Worm (Caenorhabditis elegans) whole organism, early embryonic: ENCODE measurements around the gene rnh-1.0.
A peak's percentile ranks its signal among the peaks of the same experiment; 100 is the strongest.

Experiments
- B0310.2 ChIP-seq: sonication (generic microtip); optimal IDR thresholded peaks from 2 replicates; lab custom pipeline; 2016; ENCODE audit warnings: mild to moderate bottlenecking, missing genetic modification characterization, missing compliant biosample characterization
- F13C5.2 ChIP-seq: sonication (generic microtip); optimal IDR thresholded peaks from 2 replicates; lab custom pipeline; 2017; ENCODE audit warnings: mild to moderate bottlenecking, missing genetic modification characterization, inconsistent platforms, missing compliant biosample characterization
- aly-1 ChIP-seq: sonication (generic microtip); optimal IDR thresholded peaks from 2 replicates; lab custom pipeline; 2016; ENCODE audit warnings: missing genetic modification characterization, missing compliant biosample characterization
- ama-1 ChIP-seq: fragments of 150-350 bp; optimal IDR thresholded peaks from 2 replicates; lab custom pipeline; 2014
- ceh-13 ChIP-seq: fragments of 200-800 bp; sonication (Bioruptor generic); optimal IDR thresholded peaks from 2 replicates; lab custom pipeline; 2018; ENCODE audit warnings: mild to moderate bottlenecking, missing genetic modification characterization, missing compliant biosample characterization
- ceh-36 ChIP-seq: sonication (generic microtip); optimal IDR thresholded peaks from 2 replicates; lab custom pipeline; 2016; ENCODE audit warnings: missing genetic modification characterization, inconsistent platforms, missing compliant biosample characterization
- ets-7 ChIP-seq: sonication (generic microtip); optimal IDR thresholded peaks from 2 replicates; lab custom pipeline; 2016; ENCODE audit warnings: missing genotype, missing genetic modification characterization, missing compliant biosample characterization
- flt-1 ChIP-seq: fragments of 200-800 bp; sonication (Bioruptor generic); IDR thresholded peaks from 2 replicates; pipeline ENCODE4 v1.3.6; 2022; ENCODE audit warnings: missing genetic modification characterization, missing compliant biosample characterization
- hmbx-1 ChIP-seq: sonication (generic microtip); optimal IDR thresholded peaks from 2 replicates; lab custom pipeline; 2016; ENCODE audit warnings: mild to moderate bottlenecking, missing genetic modification characterization, missing compliant biosample characterization
- hmg-4 ChIP-seq: fragments of 200-800 bp; sonication (Bioruptor generic); optimal IDR thresholded peaks from 2 replicates; lab custom pipeline; 2018; ENCODE audit warnings: mild to moderate bottlenecking, missing genetic modification characterization, missing compliant biosample characterization
- hnd-1 ChIP-seq: sonication (generic microtip); optimal IDR thresholded peaks from 2 replicates; lab custom pipeline; 2016; ENCODE audit warnings: missing genetic modification characterization, missing compliant biosample characterization
- pes-1 ChIP-seq: fragments of 200-800 bp; sonication (Bioruptor generic); IDR thresholded peaks from 2 replicates; pipeline ENCODE4 v1.3.6; 2022; ENCODE audit warnings: missing genetic modification reagents, missing genetic modification characterization, missing compliant biosample characterization
- scrt-1 ChIP-seq: fragments of 200-800 bp; sonication (Bioruptor generic); IDR thresholded peaks from 2 replicates; pipeline ENCODE4 v1.3.6; 2022; ENCODE audit warnings: missing genetic modification characterization, missing compliant biosample characterization
- sea-1 ChIP-seq: fragments of 200-800 bp; sonication (Bioruptor generic); conservative IDR thresholded peaks from 2 replicates; pipeline ENCODE4 v1.3.6; 2022; ENCODE audit warnings: missing genetic modification characterization, missing compliant biosample characterization
- tbx-11 ChIP-seq: fragments of 200-800 bp; sonication (Bioruptor generic); IDR thresholded peaks from 2 replicates; pipeline ENCODE4 v1.3.6; 2022; ENCODE audit warnings: missing genetic modification characterization, missing compliant biosample characterization
- tbx-37 ChIP-seq: fragments of 200-800 bp; sonication (Bioruptor generic); conservative IDR thresholded peaks from 2 replicates; pipeline ENCODE4 v1.3.6; 2022; ENCODE audit warnings: missing genetic modification reagents, missing genetic modification characterization, missing compliant biosample characterization
- tra-4 ChIP-seq: sonication (generic microtip); optimal IDR thresholded peaks from 2 replicates; lab custom pipeline; 2017; ENCODE audit warnings: missing genetic modification characterization, missing compliant biosample characterization

Gene rnh-1.0

DNA sequence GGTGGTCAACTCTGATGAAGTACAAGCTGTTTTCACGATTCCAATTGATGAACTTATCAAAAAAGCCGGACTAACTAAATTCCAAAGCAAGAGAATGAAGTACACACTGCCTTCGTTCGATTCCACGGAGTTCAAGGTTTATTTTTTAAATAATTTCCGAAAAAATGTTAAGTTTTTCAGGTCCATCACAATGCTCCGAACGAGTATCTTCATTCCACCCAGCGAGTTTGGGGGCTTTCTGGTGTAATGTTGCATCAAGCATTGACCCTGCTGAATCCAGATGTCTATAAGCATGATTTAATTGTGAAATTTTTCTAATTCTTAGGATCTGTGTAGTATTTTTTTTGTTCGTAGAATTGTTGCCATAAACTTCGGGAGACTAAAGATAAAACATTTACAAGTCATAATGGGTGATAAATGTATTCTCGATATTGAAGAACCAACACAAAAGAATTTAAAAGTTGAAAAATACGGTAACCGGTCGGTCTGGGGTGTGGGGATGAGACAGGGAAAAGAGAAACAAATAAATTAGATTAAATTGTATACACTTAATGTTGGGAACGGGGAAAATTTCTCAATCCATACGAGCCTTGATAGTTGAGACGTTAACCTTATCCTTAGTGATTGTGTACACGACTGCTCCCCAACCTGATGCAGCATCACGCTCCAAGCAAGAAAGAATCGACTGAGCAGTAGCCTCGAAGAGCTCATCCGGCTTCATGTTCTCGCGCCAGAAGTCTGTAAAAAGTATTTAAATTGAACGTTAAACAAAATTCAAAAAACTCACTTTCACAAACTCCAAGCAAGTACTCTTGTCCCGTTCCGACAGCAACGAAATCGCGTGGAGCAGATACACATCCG lies 40.8 kb upstream of the rnh-1.0 start:
- TF ChIP-seq ets-7 (tag; lab: Kevin White, UChicago) = no peak
- no peak for TF ChIP-seq tbx-11
- no peak for TF ChIP-seq ceh-36 (tag; lab: Kevin White, UChicago)
- no peak for TF ChIP-seq tra-4
- TF ChIP-seq sea-1 = no peak
- TF ChIP-seq scrt-1 (GFP tag; lab: Robert Waterston, UW) = no peak
- TF ChIP-seq F13C5.2 = no peak
- no peak for TF ChIP-seq flt-1
- TF ChIP-seq B0310.2 (tag; lab: Kevin White, UChicago) = no peak
- TF ChIP-seq hnd-1 = no peak
- no peak for TF ChIP-seq ama-1
- no peak for TF ChIP-seq pes-1 (GFP tag; lab: Robert Waterston, UW)
- no peak for TF ChIP-seq hmbx-1 (tag; lab: Kevin White, UChicago)
- no peak for TF ChIP-seq hmg-4 (GFP tag; lab: Kevin White, UChicago)
- no peak for TF ChIP-seq aly-1 (tag; lab: Kevin White, UChicago)
- no peak for TF ChIP-seq tbx-37 (GFP tag; lab: Robert Waterston, UW)
- no peak for TF ChIP-seq ceh-13 (GFP tag; lab: Kevin White, UChicago)

DNA sequence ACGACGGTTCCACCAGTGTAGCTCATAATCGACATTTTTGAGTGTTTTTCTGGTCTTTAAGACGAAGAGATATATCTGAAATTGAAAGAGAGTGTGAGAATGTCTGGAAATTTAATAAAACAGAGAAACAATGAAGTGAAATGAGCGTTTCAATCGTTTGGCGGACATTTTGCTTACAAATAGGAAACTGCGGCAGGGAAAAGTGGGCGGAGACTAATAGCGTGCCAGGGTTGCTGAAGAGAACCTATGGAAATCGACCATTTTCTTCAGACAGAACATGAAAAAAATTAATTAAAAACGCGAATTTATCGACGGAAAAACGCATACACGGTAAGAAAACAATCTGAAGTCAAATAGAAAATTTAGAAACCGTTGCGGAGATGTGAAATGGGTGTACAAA lies 39.8 kb upstream of the rnh-1.0 start, which contains the start of gene pbs-3:
pbs-3 (minus strand) TSS at position 75 of the 400 bp plus-strand sequence.
- TF ChIP-seq ceh-13 (GFP tag; lab: Kevin White, UChicago) = no peak
- no peak for TF ChIP-seq B0310.2 (tag; lab: Kevin White, UChicago)
- TF ChIP-seq hnd-1 = no peak
- TF ChIP-seq pes-1 (GFP tag; lab: Robert Waterston, UW) = no peak; the same call in 1 of the 2 replicates
- peak; percentile 54; the same call in 1 of the 2 replicates for TF ChIP-seq tbx-37 (GFP tag; lab: Robert Waterston, UW)
- no peak for TF ChIP-seq ama-1
- TF ChIP-seq F13C5.2 = peak; percentile 16
- TF ChIP-seq ceh-36 (tag; lab: Kevin White, UChicago) = no peak
- no peak for TF ChIP-seq tra-4
- TF ChIP-seq ets-7 (tag; lab: Kevin White, UChicago) = peak; percentile 3
- TF ChIP-seq hmbx-1 (tag; lab: Kevin White, UChicago) = no peak
- TF ChIP-seq sea-1 = 0 out of 2 replicates have a peak, but pooled peaks have one; percentile 23
- no peak for TF ChIP-seq scrt-1 (GFP tag; lab: Robert Waterston, UW)
- no peak for TF ChIP-seq hmg-4 (GFP tag; lab: Kevin White, UChicago)
- TF ChIP-seq aly-1 (tag; lab: Kevin White, UChicago) = no peak
- TF ChIP-seq tbx-11 = no peak
- TF ChIP-seq flt-1 = no peak

ce11 chrII:4959719-4960118 lies 35.4 kb upstream of the rnh-1.0 start, which contains the start of gene ulp-2:
Gene ulp-2, minus strand, starts transcription at chrII:4959876.
- TF ChIP-seq B0310.2 (tag; lab: Kevin White, UChicago) = no peak
- no peak for TF ChIP-seq ceh-36 (tag; lab: Kevin White, UChicago)
- no peak for TF ChIP-seq aly-1 (tag; lab: Kevin White, UChicago)
- TF ChIP-seq ama-1 = no peak
- no peak for TF ChIP-seq flt-1
- TF ChIP-seq sea-1 = no peak

ce11 chrII:4960690-4961089 lies 34.4 kb upstream of the rnh-1.0 start:
- TF ChIP-seq ama-1 (no peak), tbx-11 (no peak), aly-1 (tag; lab: Kevin White, UChicago) (no peak)

DNA sequence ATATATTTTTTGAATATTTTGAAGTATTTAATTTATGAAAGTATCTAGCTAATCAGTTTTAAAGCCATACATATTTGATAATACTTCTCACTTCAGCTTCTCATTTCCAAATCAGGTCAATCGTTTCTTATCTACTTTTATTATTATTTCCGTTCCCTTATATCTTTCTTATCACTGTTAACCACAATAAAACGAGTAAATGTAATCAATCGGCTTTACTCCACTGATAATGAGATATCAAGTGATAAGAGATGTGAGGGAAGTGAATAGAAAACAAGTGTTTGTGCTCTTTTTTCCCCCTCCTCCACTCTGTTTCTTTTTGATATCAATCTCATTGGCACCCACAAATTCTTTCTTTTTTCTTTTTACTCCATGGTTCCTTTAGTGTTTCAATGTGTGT lies 28.6 kb upstream of the rnh-1.0 start:
- TF ChIP-seq ceh-36 (tag; lab: Kevin White, UChicago) (no peak), F13C5.2 (no peak), pes-1 (GFP tag; lab: Robert Waterston, UW) (no peak), B0310.2 (tag; lab: Kevin White, UChicago) (no peak), sea-1 (no peak), ceh-13 (GFP tag; lab: Kevin White, UChicago) (no peak), hnd-1 (no peak), ama-1 (no peak), scrt-1 (GFP tag; lab: Robert Waterston, UW) (no peak), hmbx-1 (tag; lab: Kevin White, UChicago) (no peak), ets-7 (tag; lab: Kevin White, UChicago) (no peak), tbx-11 (no peak), flt-1 (no peak), tra-4 (no peak), hmg-4 (GFP tag; lab: Kevin White, UChicago) (no peak), aly-1 (tag; lab: Kevin White, UChicago) (no peak)

- TF ChIP-seq ceh-13 (GFP tag; lab: Kevin White, UChicago) (no peak), F13C5.2 (no peak), ama-1 (no peak), tbx-11 (no peak), flt-1 (no peak), ceh-36 (tag; lab: Kevin White, UChicago) (no peak), sea-1 (no peak), scrt-1 (GFP tag; lab: Robert Waterston, UW) (no peak), pes-1 (GFP tag; lab: Robert Waterston, UW) (no peak), tbx-37 (GFP tag; lab: Robert Waterston, UW) (no peak), ets-7 (tag; lab: Kevin White, UChicago) (no peak), hmbx-1 (tag; lab: Kevin White, UChicago) (no peak), tra-4 (no peak), hnd-1 (no peak)
Measured at ce11 chrII:4967636-4968035, 27.5 kb upstream of the rnh-1.0 start.

DNA sequence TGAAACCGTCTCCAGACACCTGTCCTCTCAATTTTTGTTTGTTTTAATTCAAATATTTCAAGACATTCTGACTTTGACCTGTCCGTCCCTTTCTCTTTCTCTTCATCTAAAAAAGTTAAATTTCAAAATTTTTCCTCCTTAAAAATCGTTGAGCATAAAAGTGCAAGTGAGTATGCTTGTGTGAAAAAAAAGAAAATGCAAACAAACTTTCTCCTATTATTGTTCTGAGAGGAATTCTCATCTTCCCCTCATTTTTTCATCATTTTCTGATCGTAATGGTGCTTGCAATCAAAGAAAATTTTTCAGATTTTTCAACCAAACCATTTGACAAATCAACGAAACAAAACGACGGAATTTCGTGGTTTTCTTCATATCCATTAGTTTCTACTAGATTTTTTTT lies 26.3 kb upstream of the rnh-1.0 start, which contains the start of gene shc-2:
shc-2 (plus strand) TSS at position 301 of the 400 bp plus-strand sequence.
- no peak for TF ChIP-seq F13C5.2
- no peak for TF ChIP-seq tra-4
- no peak for TF ChIP-seq ama-1
- no peak for TF ChIP-seq ceh-13 (GFP tag; lab: Kevin White, UChicago)
- TF ChIP-seq ceh-36 (tag; lab: Kevin White, UChicago) = no peak
- TF ChIP-seq flt-1 = no peak
- no peak for TF ChIP-seq aly-1 (tag; lab: Kevin White, UChicago)
- no peak for TF ChIP-seq B0310.2 (tag; lab: Kevin White, UChicago)
- no peak for TF ChIP-seq hnd-1
- no peak for TF ChIP-seq hmbx-1 (tag; lab: Kevin White, UChicago)
- TF ChIP-seq hmg-4 (GFP tag; lab: Kevin White, UChicago) = no peak
- TF ChIP-seq tbx-37 (GFP tag; lab: Robert Waterston, UW) = no peak
- TF ChIP-seq scrt-1 (GFP tag; lab: Robert Waterston, UW) = no peak
- TF ChIP-seq sea-1 = no peak
- TF ChIP-seq tbx-11 = no peak
